Fruit fly (Drosophila melanogaster) whole organism, larva: ENCODE measurements around the gene CG15408.

Experiments used
- noc ChIP-seq: fragments of 200-800 bp; sonication (Bioruptor generic); optimal IDR thresholded peaks from 3 replicates; lab custom pipeline; 2019; ENCODE audit warnings: missing biosample characterization, mild to moderate bottlenecking, missing genetic modification characterization, moderate library complexity

CG15408 gene

DNA sequence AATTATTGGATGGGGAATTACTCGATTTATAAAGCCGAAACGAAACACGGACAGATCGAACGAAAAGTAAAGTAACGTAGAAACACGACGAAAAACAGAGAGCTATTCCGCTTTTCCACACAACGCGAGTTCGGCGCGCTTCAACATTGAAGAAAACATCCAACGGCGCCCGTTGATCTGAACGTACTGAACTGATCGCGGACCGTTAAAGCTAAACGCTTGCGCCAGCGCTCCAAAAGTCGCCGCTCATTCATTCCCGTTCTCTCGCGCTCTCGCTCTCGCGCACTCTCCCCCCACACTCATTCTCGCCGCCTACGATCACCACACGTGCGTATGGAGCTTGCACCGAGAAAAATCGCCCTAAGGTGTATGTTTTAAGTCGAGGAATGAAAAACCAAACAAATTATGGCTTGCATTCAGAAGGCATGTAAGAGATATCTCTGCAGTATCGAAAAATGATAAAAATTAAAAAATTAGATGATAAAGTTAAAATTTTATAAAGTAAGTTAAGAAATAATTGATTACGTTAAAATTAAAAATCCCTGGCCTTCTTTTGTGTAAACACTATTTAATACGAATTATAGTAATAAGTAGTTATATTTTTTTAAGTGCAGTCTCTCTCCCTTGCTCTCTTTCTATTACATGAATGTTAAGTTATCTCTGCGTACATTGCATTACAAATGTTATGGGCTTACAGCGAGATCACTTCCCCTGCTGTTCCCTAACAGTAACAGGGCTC lies 22.2 kb downstream of the CG15408 start, which contains the start of gene E23:
E23 (minus strand) TSS at position 188 of the 739 bp plus-strand sequence.
- TF ChIP-seq noc (tag; lab: Kevin White, UChicago), result peak; percentile 97

DNA sequence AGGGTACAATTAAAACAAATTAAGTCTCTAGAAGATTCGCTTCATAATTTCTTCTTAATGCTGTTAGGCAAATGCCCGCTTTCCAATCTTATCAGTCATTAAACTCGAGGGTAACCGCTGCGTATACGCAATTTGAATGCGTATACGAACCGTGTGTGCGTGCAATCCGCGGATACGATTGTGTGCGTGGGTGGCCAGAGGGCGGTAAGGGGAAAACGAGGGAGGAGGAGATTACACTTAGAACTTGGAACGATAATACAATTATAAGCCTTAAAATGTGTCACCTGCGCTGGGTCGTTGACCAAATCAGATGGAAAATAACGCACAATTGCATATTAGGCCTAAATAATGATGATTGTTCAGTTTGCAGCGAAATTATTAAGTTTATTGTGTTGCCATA lies 23.2 kb downstream of the CG15408 start:
- no peak for TF ChIP-seq noc (tag; lab: Kevin White, UChicago)

DNA sequence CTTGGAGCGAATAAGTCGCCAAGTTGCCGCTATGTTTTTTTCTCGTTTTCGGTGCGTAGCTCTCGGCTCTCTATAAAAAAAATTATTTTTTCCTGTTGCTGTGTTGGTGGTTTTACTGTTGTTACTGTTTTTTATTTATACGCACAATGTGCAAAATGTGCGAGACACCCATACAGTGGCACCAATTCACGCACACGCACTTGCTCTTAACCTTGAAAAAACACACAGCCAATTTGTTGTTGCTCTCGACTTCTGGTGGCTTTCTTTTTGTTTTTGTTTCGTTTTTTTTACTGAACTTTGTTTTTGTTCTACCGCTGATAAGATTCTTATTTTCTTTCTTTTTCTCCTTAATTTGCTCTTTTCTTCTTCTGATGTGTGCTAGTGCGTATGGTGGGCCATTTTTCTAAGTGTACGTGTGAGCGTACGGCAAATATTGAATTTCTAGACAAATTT lies 23.6 kb downstream of the CG15408 start:
- peak; percentile 77 for TF ChIP-seq noc (tag; lab: Kevin White, UChicago)

DNA sequence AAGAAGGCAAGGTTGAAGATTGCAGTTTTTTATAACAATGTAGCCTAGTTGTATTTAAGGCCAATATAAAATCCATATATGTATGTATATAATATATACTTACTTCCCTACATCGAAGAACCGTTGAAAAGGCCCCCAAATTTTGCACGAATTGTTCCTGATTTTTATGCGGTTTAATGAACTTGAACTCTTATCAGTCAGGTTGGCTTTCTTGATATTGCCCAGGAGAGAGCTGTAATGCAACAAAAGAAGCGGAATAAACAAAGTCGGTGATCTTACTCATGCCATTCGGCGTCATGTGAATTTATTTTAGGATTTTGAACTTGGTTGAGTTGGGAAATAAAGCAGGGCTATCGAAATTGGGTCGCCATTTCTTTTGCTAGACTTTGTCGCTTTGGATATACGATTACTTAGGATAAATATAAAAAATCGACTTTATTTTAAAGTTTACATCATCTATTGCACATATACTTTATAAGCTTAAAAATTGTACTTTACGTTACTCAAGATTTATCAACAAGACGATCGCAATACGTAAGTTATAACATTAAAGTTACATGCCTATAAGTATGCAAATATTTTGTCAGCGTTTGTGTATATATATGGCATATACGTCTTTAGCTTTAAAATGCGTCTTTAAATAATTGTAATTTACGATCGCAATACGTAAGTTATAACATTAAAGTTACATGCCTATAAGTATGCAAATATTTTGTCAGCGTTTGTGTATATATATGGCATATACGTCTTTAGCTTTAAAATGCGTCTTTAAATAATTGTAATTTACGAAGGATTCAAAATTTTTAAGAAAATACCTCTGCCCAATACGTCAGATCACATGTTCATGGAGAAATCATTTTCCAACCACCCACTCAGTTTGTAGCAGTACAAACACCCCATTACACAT lies 24.4 kb downstream of the CG15408 start, which contains the start of gene CG8838:
CG8838 (plus strand) TSS at position 857 of the 907 bp plus-strand sequence.
- peak; percentile 60 for TF ChIP-seq noc (tag; lab: Kevin White, UChicago)

DNA sequence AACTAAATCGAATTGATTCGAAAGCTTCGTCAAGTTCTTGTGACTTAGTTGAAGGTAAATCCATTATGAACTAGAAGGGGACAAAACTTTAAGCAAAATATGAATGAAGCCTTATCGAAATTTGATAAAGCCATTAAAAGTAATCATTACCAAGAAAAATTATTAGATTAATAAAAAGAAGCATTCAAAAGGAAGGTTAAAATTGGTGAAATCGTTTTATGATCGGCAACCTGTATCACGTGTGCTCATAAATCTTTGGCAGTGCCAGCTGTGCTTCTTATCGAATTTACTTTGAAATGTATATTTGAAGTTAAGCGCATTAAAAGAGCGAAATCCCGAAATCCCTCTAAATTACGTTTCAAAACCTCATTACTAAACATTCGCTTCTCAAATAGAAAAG lies 29.2 kb downstream of the CG15408 start:
- no peak for TF ChIP-seq noc (tag; lab: Kevin White, UChicago)

DNA sequence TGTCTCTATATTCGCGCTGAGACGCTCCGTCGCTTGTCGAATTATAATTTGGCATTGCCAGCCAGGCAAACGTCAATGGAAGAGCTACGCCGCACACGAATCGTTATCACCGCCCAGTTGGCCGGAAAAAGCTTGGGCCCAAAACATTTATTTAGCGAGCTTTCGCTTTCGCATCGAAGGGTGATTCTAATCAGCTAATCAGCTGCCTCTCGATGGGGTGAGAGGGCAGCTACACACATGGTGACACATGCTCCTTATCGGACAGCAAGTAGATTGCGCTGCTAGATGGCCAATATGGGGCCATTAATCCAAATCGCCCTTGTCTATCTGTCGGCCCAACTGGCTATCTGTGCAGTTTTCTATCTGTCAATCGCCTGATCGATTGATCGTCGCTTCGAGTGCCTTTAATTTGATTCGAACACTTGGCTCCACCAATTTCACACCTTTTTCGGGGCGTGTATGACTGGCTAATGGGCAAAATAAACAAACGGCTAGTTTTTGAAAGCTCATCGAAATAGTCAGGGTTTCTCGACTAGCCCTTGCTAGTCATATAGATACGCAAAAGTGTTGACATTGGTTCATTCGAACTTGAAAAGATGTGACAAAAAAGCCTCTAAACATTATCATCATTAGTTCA lies 33.5 kb downstream of the CG15408 start:
- TF ChIP-seq noc (tag; lab: Kevin White, UChicago), result peak; percentile 84

DNA sequence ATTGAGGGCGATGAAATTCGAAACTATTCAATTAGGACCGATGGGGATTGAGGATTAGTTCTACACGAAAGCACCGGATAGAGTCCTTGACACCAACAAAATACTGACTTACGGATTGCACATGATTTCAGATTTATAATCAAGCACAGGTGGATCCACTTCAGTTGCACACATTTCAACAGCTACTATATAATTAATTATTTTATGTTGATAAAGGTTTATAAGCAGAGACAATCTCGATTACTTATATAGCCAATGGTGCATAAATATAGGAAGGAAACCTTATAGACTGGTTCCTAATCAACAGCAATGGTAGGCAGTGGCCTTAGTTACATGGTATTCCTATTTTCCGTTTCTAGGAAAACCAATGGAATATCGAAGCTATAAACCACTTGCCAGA lies 35.8 kb downstream of the CG15408 start:
- TF ChIP-seq noc (tag; lab: Kevin White, UChicago), result no peak

DNA sequence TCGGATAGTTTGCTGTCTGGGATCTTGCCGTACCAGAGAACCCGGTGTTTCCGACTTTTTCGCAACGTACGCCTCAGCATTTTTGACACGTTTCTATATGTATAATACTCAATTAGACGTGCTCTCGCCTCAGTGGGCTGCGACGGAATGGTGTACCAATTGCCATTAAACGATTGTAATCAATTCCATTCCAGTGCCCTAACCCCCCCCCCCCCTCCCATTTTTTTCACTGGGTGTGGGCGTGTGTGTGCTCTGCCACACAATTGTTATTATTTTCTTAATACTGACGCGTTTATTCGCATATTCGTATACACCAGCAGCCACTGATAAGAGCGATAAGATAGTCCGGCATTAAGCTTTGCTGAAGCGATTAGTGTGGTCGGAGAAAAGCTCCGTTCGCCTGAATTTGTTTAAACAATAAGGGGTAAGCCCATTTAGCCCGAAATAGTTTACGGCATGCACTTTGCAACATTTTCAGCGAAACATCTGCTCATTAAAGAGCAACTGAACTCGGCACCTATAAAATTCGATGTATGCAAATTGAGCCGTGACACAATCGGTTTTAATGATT lies 36.6 kb downstream of the CG15408 start:
- TF ChIP-seq noc (tag; lab: Kevin White, UChicago), result peak; percentile 66

DNA sequence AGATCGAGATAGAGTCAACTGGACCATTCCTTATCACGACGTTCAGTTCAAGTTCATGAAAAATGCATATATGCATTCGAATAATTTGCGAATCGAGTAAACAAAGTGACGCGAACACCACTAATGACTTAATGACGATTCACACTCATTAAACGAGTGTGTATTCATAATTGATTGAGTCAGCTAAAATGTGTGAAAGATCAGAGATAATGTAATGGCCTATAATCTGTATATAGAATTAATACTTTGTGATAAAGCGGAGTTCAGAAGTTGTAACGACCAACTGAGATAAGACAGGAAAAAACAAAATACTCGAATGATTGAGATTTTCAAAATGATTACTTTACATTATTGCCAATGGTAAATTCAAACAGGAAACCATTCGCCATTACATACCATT lies 37.2 kb downstream of the CG15408 start:
- no peak for TF ChIP-seq noc (tag; lab: Kevin White, UChicago)

DNA sequence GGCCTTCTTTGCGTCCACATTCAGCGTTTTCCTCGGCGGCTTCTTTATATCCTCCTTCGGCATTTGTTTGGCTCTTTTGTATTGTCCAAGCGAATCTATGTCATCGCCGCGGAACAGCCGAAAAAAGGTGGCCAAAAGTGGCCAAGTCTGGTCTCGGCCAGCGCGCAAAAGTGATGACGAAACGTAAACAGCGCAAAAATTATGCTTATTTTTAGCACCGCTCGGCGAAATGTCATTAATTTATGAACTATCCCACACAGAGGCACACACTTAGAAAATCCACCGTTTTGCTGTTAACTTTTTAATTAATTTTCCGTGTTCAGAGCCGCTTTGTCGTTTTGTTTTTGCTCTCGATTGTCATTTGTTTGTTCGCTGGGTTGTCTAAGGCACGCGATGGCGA lies 38.3 kb downstream of the CG15408 start:
- no peak for TF ChIP-seq noc (tag; lab: Kevin White, UChicago)

DNA sequence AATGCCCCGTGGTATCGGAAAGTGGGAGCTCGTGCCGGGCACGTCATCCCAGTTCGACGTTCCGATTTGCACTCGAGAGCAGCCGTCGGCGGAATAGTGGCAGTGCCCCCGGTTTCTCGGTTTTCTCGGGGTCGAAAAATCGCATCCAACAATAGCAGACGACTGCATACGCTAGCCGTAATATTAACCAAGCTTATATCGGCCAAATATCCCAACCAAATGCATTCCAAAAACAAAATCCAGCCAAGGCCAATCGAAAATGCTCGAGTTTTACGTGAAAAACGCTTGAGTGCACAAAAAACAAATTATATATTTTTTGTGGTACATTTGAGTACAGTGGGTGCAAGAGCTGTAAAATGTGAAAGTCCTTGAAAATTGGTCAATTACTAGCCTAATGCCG lies 38.7 kb downstream of the CG15408 start:
- TF ChIP-seq noc (tag; lab: Kevin White, UChicago), result no peak

DNA sequence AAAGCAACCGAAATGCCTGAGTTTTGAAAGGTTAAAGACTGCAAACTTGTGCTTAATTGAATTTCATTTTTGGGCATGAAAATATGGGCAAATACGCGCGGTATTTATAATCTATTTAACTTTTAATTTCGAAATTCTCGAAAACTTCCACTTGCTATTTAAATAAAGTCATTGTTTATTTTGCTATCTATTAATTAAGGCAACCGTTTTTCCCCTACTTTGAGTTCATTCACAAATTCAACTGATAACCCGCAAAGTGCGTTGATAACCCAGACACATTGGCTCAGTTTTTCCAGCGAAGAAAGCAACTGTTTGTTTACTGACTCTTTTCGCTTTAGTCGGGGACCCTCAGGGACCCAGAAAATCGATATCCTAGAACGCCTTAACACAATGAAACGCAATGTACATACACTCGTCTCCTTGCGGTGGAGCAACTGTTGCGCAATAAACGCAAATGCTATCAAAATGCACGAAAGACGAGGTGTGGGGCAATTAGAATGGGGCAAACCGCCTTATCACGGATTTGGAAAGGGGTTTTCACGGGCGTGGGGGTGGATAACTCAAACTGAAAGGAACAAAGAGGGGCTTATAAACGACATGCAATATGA lies 39.3 kb downstream of the CG15408 start:
- no peak for TF ChIP-seq noc (tag; lab: Kevin White, UChicago)

DNA sequence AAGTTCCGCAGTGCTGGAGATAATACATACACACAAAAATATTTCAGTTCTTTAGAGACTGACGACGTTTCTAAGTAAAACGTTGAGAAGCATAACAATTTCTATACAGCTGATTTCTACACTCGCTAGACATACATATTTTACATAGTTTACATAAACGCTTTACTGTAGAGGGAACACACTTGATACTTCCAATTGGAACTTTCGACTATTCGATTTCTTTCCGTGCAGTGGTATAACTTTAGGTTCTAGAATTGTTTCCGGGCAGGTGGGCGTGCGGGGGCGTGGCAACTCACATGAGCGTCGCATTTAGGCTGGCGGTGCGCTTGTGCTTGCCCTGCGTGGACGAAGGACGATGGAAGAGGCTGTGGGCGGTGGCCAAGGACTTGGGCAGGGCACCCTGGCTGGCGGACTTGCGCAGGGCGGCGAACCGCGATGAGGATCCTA lies 39.9 kb downstream of the CG15408 start:
- no peak for TF ChIP-seq noc (tag; lab: Kevin White, UChicago)

DNA sequence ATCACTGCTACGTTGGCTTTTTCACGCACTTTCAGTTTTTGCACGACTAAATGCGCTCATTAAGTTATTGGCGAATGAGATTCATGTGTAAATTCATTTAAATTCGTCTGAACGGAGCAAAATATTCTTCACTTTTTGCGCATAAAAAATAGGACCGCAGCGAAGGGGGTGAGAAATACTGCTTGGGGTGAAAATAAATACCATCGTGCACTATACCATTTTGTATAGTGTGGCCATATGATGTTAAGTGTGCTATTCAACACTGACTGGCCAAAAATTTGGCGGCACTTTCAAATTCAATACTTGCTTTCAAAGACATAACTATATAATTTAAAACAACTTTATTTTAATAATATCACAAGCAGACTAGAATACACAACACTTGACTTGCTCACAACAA lies 40.6 kb downstream of the CG15408 start, which contains the start of gene GramD1B:
GramD1B (minus strand) TSS at position 131 of the 400 bp plus-strand sequence.
- TF ChIP-seq noc (tag; lab: Kevin White, UChicago), result peak; percentile 12

DNA sequence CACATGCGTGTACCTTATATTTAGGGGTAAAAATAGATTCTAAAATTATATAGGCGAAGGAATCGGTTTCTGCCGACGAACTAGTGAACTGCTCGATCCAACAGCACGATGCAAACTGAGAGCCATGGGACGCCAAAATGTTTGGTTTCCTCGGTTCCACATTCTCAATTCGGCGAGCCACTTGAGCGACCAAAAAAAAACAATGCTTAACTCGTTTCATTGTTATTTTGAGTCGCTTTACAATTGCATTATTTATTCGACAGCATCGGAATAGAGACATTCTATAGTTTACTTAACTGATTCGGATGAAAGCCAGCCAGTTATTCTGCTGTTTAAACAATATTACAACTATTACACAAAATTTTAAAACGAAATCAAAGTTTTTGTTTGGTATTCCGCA lies 43.0 kb downstream of the CG15408 start, which contains the start of gene CG15412:
CG15412 (minus strand) TSS at position 101 of the 400 bp plus-strand sequence.
- no peak for TF ChIP-seq noc (tag; lab: Kevin White, UChicago)
